Worm (Caenorhabditis elegans) whole organism, early embryonic: ENCODE measurements around the gene R186.8.

Source experiments
- B0310.2 ChIP-seq: sonication (generic microtip); optimal IDR thresholded peaks from 2 replicates; lab custom pipeline; 2016; ENCODE audit warnings: mild to moderate bottlenecking, missing genetic modification characterization, missing compliant biosample characterization
- F13C5.2 ChIP-seq: sonication (generic microtip); optimal IDR thresholded peaks from 2 replicates; lab custom pipeline; 2017; ENCODE audit warnings: mild to moderate bottlenecking, missing genetic modification characterization, inconsistent platforms, missing compliant biosample characterization
- aly-1 ChIP-seq: sonication (generic microtip); optimal IDR thresholded peaks from 2 replicates; lab custom pipeline; 2016; ENCODE audit warnings: missing genetic modification characterization, missing compliant biosample characterization
- ama-1 ChIP-seq: fragments of 150-350 bp; optimal IDR thresholded peaks from 2 replicates; lab custom pipeline; 2014
- ceh-13 ChIP-seq: fragments of 200-800 bp; sonication (Bioruptor generic); optimal IDR thresholded peaks from 2 replicates; lab custom pipeline; 2018; ENCODE audit warnings: mild to moderate bottlenecking, missing genetic modification characterization, missing compliant biosample characterization
- ceh-36 ChIP-seq: sonication (generic microtip); optimal IDR thresholded peaks from 2 replicates; lab custom pipeline; 2016; ENCODE audit warnings: missing genetic modification characterization, inconsistent platforms, missing compliant biosample characterization
- ets-7 ChIP-seq: sonication (generic microtip); optimal IDR thresholded peaks from 2 replicates; lab custom pipeline; 2016; ENCODE audit warnings: missing genotype, missing genetic modification characterization, missing compliant biosample characterization
- flt-1 ChIP-seq: fragments of 200-800 bp; sonication (Bioruptor generic); IDR thresholded peaks from 2 replicates; pipeline ENCODE4 v1.3.6; 2022; ENCODE audit warnings: missing genetic modification characterization, missing compliant biosample characterization
- hmbx-1 ChIP-seq: sonication (generic microtip); optimal IDR thresholded peaks from 2 replicates; lab custom pipeline; 2016; ENCODE audit warnings: mild to moderate bottlenecking, missing genetic modification characterization, missing compliant biosample characterization
- hmg-4 ChIP-seq: fragments of 200-800 bp; sonication (Bioruptor generic); optimal IDR thresholded peaks from 2 replicates; lab custom pipeline; 2018; ENCODE audit warnings: mild to moderate bottlenecking, missing genetic modification characterization, missing compliant biosample characterization
- hnd-1 ChIP-seq: sonication (generic microtip); optimal IDR thresholded peaks from 2 replicates; lab custom pipeline; 2016; ENCODE audit warnings: missing genetic modification characterization, missing compliant biosample characterization
- pes-1 ChIP-seq: fragments of 200-800 bp; sonication (Bioruptor generic); IDR thresholded peaks from 2 replicates; pipeline ENCODE4 v1.3.6; 2022; ENCODE audit warnings: missing genetic modification reagents, missing genetic modification characterization, missing compliant biosample characterization
- scrt-1 ChIP-seq: fragments of 200-800 bp; sonication (Bioruptor generic); IDR thresholded peaks from 2 replicates; pipeline ENCODE4 v1.3.6; 2022; ENCODE audit warnings: missing genetic modification characterization, missing compliant biosample characterization
- sea-1 ChIP-seq: fragments of 200-800 bp; sonication (Bioruptor generic); conservative IDR thresholded peaks from 2 replicates; pipeline ENCODE4 v1.3.6; 2022; ENCODE audit warnings: missing genetic modification characterization, missing compliant biosample characterization
- tbx-11 ChIP-seq: fragments of 200-800 bp; sonication (Bioruptor generic); IDR thresholded peaks from 2 replicates; pipeline ENCODE4 v1.3.6; 2022; ENCODE audit warnings: missing genetic modification characterization, missing compliant biosample characterization
- tbx-37 ChIP-seq: fragments of 200-800 bp; sonication (Bioruptor generic); conservative IDR thresholded peaks from 2 replicates; pipeline ENCODE4 v1.3.6; 2022; ENCODE audit warnings: missing genetic modification reagents, missing genetic modification characterization, missing compliant biosample characterization
- tra-4 ChIP-seq: sonication (generic microtip); optimal IDR thresholded peaks from 2 replicates; lab custom pipeline; 2017; ENCODE audit warnings: missing genetic modification characterization, missing compliant biosample characterization

R186.8 gene

ce11 chrV:12967925-12968327 lies at the start of gene R186.8:
TSS of gene R186.8 (minus strand) at chrV:12967982.
- TF ChIP-seq tbx-37 (GFP tag; lab: Robert Waterston, UW) (0 out of 2 replicates have a peak, but pooled peaks have one; percentile 28), F13C5.2 (peak; percentile 13)

- TF ChIP-seq ceh-36, result no peak
- no peak for TF ChIP-seq ama-1 (lab: Kevin White, UChicago)
- no peak for TF ChIP-seq sea-1 (GFP tag; lab: Robert Waterston, UW)
- no peak for TF ChIP-seq scrt-1 (GFP tag; lab: Robert Waterston, UW)
- no peak for TF ChIP-seq tra-4 (tag; lab: Kevin White, UChicago)
- TF ChIP-seq aly-1 (tag; lab: Kevin White, UChicago), result no peak
- no peak for TF ChIP-seq tbx-37 (GFP tag; lab: Robert Waterston, UW)
- no peak for TF ChIP-seq ceh-13 (GFP tag; lab: Kevin White, UChicago)
- no peak for TF ChIP-seq hmg-4 (GFP tag; lab: Kevin White, UChicago)
- TF ChIP-seq hmbx-1 (tag; lab: Kevin White, UChicago), result no peak
- no peak for TF ChIP-seq pes-1 (GFP tag; lab: Robert Waterston, UW)
Observed at ce11 chrV:13013844-13014243, 46.1 kb upstream of the R186.8 start, which contains the start of gene F15B9.6. TSS of gene F15B9.6 (plus strand) at chrV:13014144.

- TF ChIP-seq tbx-11, result no peak
- TF ChIP-seq aly-1 (tag; lab: Kevin White, UChicago), result no peak
- no peak for TF ChIP-seq scrt-1 (GFP tag; lab: Robert Waterston, UW)
- TF ChIP-seq flt-1 (GFP tag; lab: Robert Waterston, UW), result no peak
- TF ChIP-seq hnd-1, result no peak
- no peak for TF ChIP-seq F13C5.2
- TF ChIP-seq ceh-13 (GFP tag; lab: Kevin White, UChicago), result no peak
- TF ChIP-seq B0310.2 (tag; lab: Kevin White, UChicago), result no peak
- no peak for TF ChIP-seq tra-4 (tag; lab: Kevin White, UChicago)
- no peak for TF ChIP-seq ceh-36
- no peak for TF ChIP-seq hmg-4 (GFP tag; lab: Kevin White, UChicago)
- TF ChIP-seq ama-1 (lab: Kevin White, UChicago), result no peak
- TF ChIP-seq hmbx-1 (tag; lab: Kevin White, UChicago), result no peak
- no peak for TF ChIP-seq pes-1 (GFP tag; lab: Robert Waterston, UW)
Observed at ce11 chrV:13013158-13013557, 45.4 kb upstream of the R186.8 start, which contains the start of gene try-10. TSS of gene try-10 (minus strand) at chrV:13013258.

- TF ChIP-seq tra-4 (tag; lab: Kevin White, UChicago) (no peak), hmg-4 (GFP tag; lab: Kevin White, UChicago) (no peak), ceh-13 (GFP tag; lab: Kevin White, UChicago) (no peak), scrt-1 (GFP tag; lab: Robert Waterston, UW) (no peak), ama-1 (lab: Kevin White, UChicago) (no peak), ets-7 (tag; lab: Kevin White, UChicago) (no peak), hnd-1 (no peak), aly-1 (tag; lab: Kevin White, UChicago) (no peak), B0310.2 (tag; lab: Kevin White, UChicago) (no peak), sea-1 (GFP tag; lab: Robert Waterston, UW) (no peak), tbx-37 (GFP tag; lab: Robert Waterston, UW) (no peak), tbx-11 (no peak), hmbx-1 (tag; lab: Kevin White, UChicago) (no peak), pes-1 (GFP tag; lab: Robert Waterston, UW) (no peak), flt-1 (GFP tag; lab: Robert Waterston, UW) (no peak), ceh-36 (no peak)
Observed at ce11 chrV:13011904-13012303, 44.1 kb upstream of the R186.8 start.

ce11 chrV:13009843-13010242 lies 42.1 kb upstream of the R186.8 start:
- no peak for TF ChIP-seq flt-1 (GFP tag; lab: Robert Waterston, UW)
- no peak for TF ChIP-seq tbx-11
- no peak for TF ChIP-seq F13C5.2
- no peak for TF ChIP-seq ceh-36
- TF ChIP-seq tbx-37 (GFP tag; lab: Robert Waterston, UW), result no peak
- TF ChIP-seq tra-4 (tag; lab: Kevin White, UChicago), result no peak
- no peak for TF ChIP-seq hmg-4 (GFP tag; lab: Kevin White, UChicago)

DNA sequence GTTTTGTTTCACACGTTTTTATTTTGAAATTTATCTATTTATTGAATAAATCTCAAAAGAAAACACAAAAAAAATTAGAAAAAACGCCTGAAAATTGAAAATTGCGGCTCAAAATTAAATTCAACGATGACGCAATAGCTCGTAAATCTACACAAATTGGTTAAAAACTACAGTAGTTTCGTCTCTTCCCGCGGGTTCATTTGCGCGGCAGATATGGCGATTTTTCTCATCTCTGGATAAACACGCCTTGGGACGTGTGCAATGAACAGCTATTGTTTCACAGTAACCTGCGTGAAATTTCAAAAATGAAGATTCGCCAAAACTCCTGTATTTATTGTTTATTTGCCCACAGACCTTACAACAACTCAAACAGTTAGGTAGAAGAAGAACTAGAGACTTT lies 41.5 kb upstream of the R186.8 start:
- TF ChIP-seq tbx-37 (GFP tag; lab: Robert Waterston, UW), result no peak
- no peak for TF ChIP-seq hmg-4 (GFP tag; lab: Kevin White, UChicago)
- no peak for TF ChIP-seq ceh-13 (GFP tag; lab: Kevin White, UChicago)
- no peak for TF ChIP-seq ceh-36
- TF ChIP-seq flt-1 (GFP tag; lab: Robert Waterston, UW), result no peak
- TF ChIP-seq hmbx-1 (tag; lab: Kevin White, UChicago), result no peak
- no peak for TF ChIP-seq B0310.2 (tag; lab: Kevin White, UChicago)
- no peak for TF ChIP-seq tbx-11

DNA sequence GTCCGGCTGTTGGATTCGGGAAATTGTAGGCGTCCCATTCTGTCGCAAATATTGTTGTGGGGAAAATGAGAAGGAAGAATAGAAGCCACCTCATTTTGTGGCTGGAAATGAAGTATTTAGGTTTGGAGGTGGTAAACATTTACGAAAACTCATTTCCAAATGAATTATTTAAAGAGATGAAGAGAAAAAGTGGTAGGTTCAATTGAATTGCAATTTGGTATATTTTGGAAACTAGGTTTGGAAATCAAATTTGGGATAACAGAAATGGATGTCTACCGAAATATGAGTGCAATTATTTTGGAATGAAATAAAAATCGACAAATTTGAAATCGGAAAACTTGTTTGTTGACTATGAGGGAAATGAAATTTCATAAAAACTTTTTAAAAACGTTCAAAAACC lies 41.0 kb upstream of the R186.8 start, which contains the start of gene F15B9.10:
F15B9.10 (minus strand) TSS at position 101 of the 400 bp plus-strand sequence.
- TF ChIP-seq hnd-1 (no peak), tbx-37 (GFP tag; lab: Robert Waterston, UW) (no peak), flt-1 (GFP tag; lab: Robert Waterston, UW) (no peak), hmbx-1 (tag; lab: Kevin White, UChicago) (no peak), pes-1 (GFP tag; lab: Robert Waterston, UW) (no peak), hmg-4 (GFP tag; lab: Kevin White, UChicago) (no peak), ets-7 (tag; lab: Kevin White, UChicago) (no peak), sea-1 (GFP tag; lab: Robert Waterston, UW) (no peak), ama-1 (lab: Kevin White, UChicago) (no peak), ceh-13 (GFP tag; lab: Kevin White, UChicago) (no peak), aly-1 (tag; lab: Kevin White, UChicago) (no peak), F13C5.2 (no peak), tbx-11 (no peak), scrt-1 (GFP tag; lab: Robert Waterston, UW) (no peak), ceh-36 (no peak), tra-4 (tag; lab: Kevin White, UChicago) (no peak), B0310.2 (tag; lab: Kevin White, UChicago) (no peak)
